Fruit fly (Drosophila melanogaster) whole organism, embryonic: Measurements from ENCODE around the gene CG32095.
A peak's percentile ranks its signal among the peaks of the same experiment; 100 is the strongest.

Experiments used
- Abd-B ChIP-seq: fragments of 200-800 bp; sonication (Bioruptor generic); optimal IDR thresholded peaks from 2 replicates; lab custom pipeline; 2018; ENCODE audit warnings: missing biosample characterization, mild to moderate bottlenecking, missing genetic modification characterization, moderate library complexity
- Antp ChIP-seq: fragments of 200-800 bp; sonication (Bioruptor generic); optimal IDR thresholded peaks from 3 replicates; lab custom pipeline; 2016; ENCODE audit warnings: missing biosample characterization, missing genetic modification characterization
- CG10267 ChIP-seq: fragments of 200-800 bp; sonication (Bioruptor generic); optimal IDR thresholded peaks from 2 replicates; lab custom pipeline; 2018; ENCODE audit warnings: missing biosample characterization, mild to moderate bottlenecking, missing genetic modification characterization, moderate library complexity
- CG12391 ChIP-seq: fragments of 200-800 bp; sonication (Bioruptor generic); optimal IDR thresholded peaks from 3 replicates; lab custom pipeline; 2018; ENCODE audit warnings: missing biosample characterization, mild to moderate bottlenecking, missing genetic modification characterization, moderate library complexity
- CG13287 ChIP-seq: fragments of 200-800 bp; sonication (Bioruptor generic); IDR thresholded peaks from 2 replicates; pipeline ENCODE4 v1.3.6; 2022; ENCODE audit warnings: missing biosample characterization, missing genetic modification characterization; ENCODE audit not compliant: partially characterized antibody
- CG13624 ChIP-seq: fragments of 200-800 bp; sonication (Bioruptor generic); optimal IDR thresholded peaks from 2 replicates; lab custom pipeline; 2016; ENCODE audit warnings: missing biosample characterization, missing genetic modification characterization
- CG13894 ChIP-seq: fragments of 200-800 bp; sonication (Bioruptor generic); optimal IDR thresholded peaks from 3 replicates; lab custom pipeline; 2018; ENCODE audit warnings: missing biosample characterization, mild to moderate bottlenecking, missing genetic modification characterization, moderate library complexity
- CG14860 ChIP-seq: fragments of 200-800 bp; sonication (Bioruptor generic); IDR thresholded peaks from 3 replicates; pipeline ENCODE4 v1.3.6; 2022; ENCODE audit warnings: missing biosample characterization, missing genetic modification characterization; ENCODE audit not compliant: partially characterized antibody
- CG1602 ChIP-seq: fragments of 200-800 bp; sonication (Bioruptor generic); optimal IDR thresholded peaks from 3 replicates; lab custom pipeline; 2016; ENCODE audit warnings: missing biosample characterization, missing genetic modification characterization
- CG1603 ChIP-seq: fragments of 200-800 bp; sonication (Bioruptor generic); optimal IDR thresholded peaks from 2 replicates; lab custom pipeline; 2019; ENCODE audit warnings: missing biosample characterization, mild to moderate bottlenecking, missing genetic modification characterization, moderate library complexity
- CG17385 ChIP-seq: fragments of 200-800 bp; sonication (Bioruptor generic); optimal IDR thresholded peaks from 3 replicates; lab custom pipeline; 2018; ENCODE audit warnings: missing biosample characterization, mild to moderate bottlenecking, missing genetic modification characterization
- CG18476 ChIP-seq: fragments of 200-800 bp; sonication (Bioruptor generic); optimal IDR thresholded peaks from 2 replicates; lab custom pipeline; 2016; ENCODE audit warnings: missing biosample characterization, mild to moderate bottlenecking, missing genetic modification characterization
- CG2712 ChIP-seq: fragments of 200-800 bp; optimal IDR thresholded peaks from 3 replicates; lab custom pipeline; 2019; ENCODE audit warnings: missing biosample characterization, mild to moderate bottlenecking, missing genetic modification characterization, moderate library complexity
- CG30020 ChIP-seq: fragments of 200-800 bp; optimal IDR thresholded peaks from 2 replicates; lab custom pipeline; 2019; ENCODE audit warnings: missing biosample characterization, mild to moderate bottlenecking, missing genetic modification characterization, moderate library complexity
- CG30403 ChIP-seq: fragments of 200-800 bp; sonication (Bioruptor generic); optimal IDR thresholded peaks from 3 replicates; lab custom pipeline; 2016; ENCODE audit warnings: missing biosample characterization, missing genetic modification characterization
- CG34376 ChIP-seq: fragments of 200-800 bp; sonication (Bioruptor generic); optimal IDR thresholded peaks from 2 replicates; lab custom pipeline; 2018; ENCODE audit warnings: missing biosample characterization, mild to moderate bottlenecking, missing genetic modification characterization
- CG3847 ChIP-seq: fragments of 200-800 bp; sonication (Bioruptor generic); IDR thresholded peaks from 2 replicates; pipeline ENCODE4 v1.3.6; 2022; ENCODE audit warnings: missing biosample characterization, missing genetic modification characterization
- CG42726 ChIP-seq: fragments of 200-800 bp; sonication (Bioruptor generic); IDR thresholded peaks from 2 replicates; pipeline ENCODE4 v1.3.6; 2022; ENCODE audit warnings: missing biosample characterization, missing genetic modification characterization; ENCODE audit not compliant: partially characterized antibody
- CG6654 ChIP-seq: fragments of 200-800 bp; sonication (Bioruptor generic); optimal IDR thresholded peaks from 2 replicates; lab custom pipeline; 2017; ENCODE audit warnings: missing biosample characterization, mild to moderate bottlenecking, missing genetic modification characterization
- CG8924 ChIP-seq: fragments of 200-800 bp; optimal IDR thresholded peaks from 3 replicates; lab custom pipeline; 2019; ENCODE audit warnings: missing biosample characterization, mild to moderate bottlenecking, missing genetic modification characterization, moderate library complexity
- CG9609 ChIP-seq: fragments of 200-800 bp; sonication (Bioruptor generic); optimal IDR thresholded peaks from 3 replicates; lab custom pipeline; 2016; ENCODE audit warnings: missing biosample characterization, missing genetic modification characterization
- CoRest ChIP-seq: fragments of 200-800 bp; sonication (Bioruptor generic); optimal IDR thresholded peaks from 3 replicates; lab custom pipeline; 2018; ENCODE audit warnings: missing biosample characterization, mild to moderate bottlenecking, missing genetic modification characterization, moderate library complexity
- Dll ChIP-seq: fragments of 200-800 bp; sonication (Bioruptor generic); IDR thresholded peaks from 4 replicates; pipeline ENCODE4 v1.3.6; 2022; ENCODE audit warnings: missing biosample characterization, missing genetic modification characterization; ENCODE audit not compliant: partially characterized antibody
- Doc3 ChIP-seq: fragments of 200-800 bp; sonication (Bioruptor generic); IDR thresholded peaks from 3 replicates; pipeline ENCODE4 v1.3.6; 2022; ENCODE audit warnings: missing biosample characterization, missing genetic modification characterization; ENCODE audit not compliant: partially characterized antibody
- Dref ChIP-seq: fragments of 200-800 bp; sonication (Bioruptor generic); IDR thresholded peaks from 2 replicates; pipeline ENCODE4 v1.3.6; 2022; ENCODE audit warnings: missing biosample characterization, missing genetic modification characterization
- E2f2 ChIP-seq: fragments of 200-800 bp; sonication (Bioruptor generic); IDR thresholded peaks from 2 replicates; pipeline ENCODE4 v1.3.6; 2022; ENCODE audit warnings: missing biosample characterization, missing genetic modification characterization
- HLH4C ChIP-seq: fragments of 200-800 bp; sonication (Bioruptor generic); IDR thresholded peaks from 3 replicates; pipeline ENCODE4 v1.3.6; 2022; ENCODE audit warnings: missing biosample characterization, missing genetic modification characterization; ENCODE audit not compliant: partially characterized antibody
- Hr51 ChIP-seq, 2 experiments: fragments of 200-800 bp; sonication (Bioruptor generic); optimal IDR thresholded peaks; 2 replicates in 1 of 2; 3 replicates in 1 of 2; lab custom pipeline; 2016 to 2018; ENCODE audit warnings: missing biosample characterization in 2 of 2, missing genetic modification characterization in 2 of 2, mild to moderate bottlenecking in 1 of 2, moderate library complexity in 1 of 2
- Opbp ChIP-seq: fragments of 200-800 bp; sonication (Bioruptor generic); IDR thresholded peaks from 3 replicates; pipeline ENCODE4 v1.3.6; 2022; ENCODE audit warnings: missing biosample characterization, missing genetic modification characterization; ENCODE audit not compliant: partially characterized antibody
- Scr ChIP-seq: fragments of 200-800 bp; sonication (Bioruptor generic); IDR thresholded peaks from 2 replicates; pipeline ENCODE4 v1.3.6; 2022; ENCODE audit warnings: missing biosample characterization, missing genetic modification characterization; ENCODE audit not compliant: partially characterized antibody
- TFAM ChIP-seq: fragments of 200-800 bp; sonication (Bioruptor generic); optimal IDR thresholded peaks from 2 replicates; lab custom pipeline; 2017; ENCODE audit warnings: missing biosample characterization, missing genetic modification characterization, inconsistent platforms
- Xbp1 ChIP-seq: fragments of 200-800 bp; sonication (Bioruptor generic); optimal IDR thresholded peaks from 3 replicates; lab custom pipeline; 2016; ENCODE audit warnings: missing biosample characterization, mild to moderate bottlenecking, missing genetic modification characterization
- ato ChIP-seq: fragments of 200-800 bp; sonication (Bioruptor generic); IDR thresholded peaks from 2 replicates; pipeline ENCODE4 v1.3.6; 2022; ENCODE audit warnings: missing biosample characterization, missing genetic modification characterization; ENCODE audit not compliant: partially characterized antibody
- bbx ChIP-seq: fragments of 200-800 bp; sonication (Bioruptor generic); IDR thresholded peaks from 2 replicates; pipeline ENCODE4 v1.3.6; 2022; ENCODE audit warnings: missing biosample characterization, missing genetic modification characterization; ENCODE audit not compliant: partially characterized antibody
- cg ChIP-seq: fragments of 200-800 bp; sonication (Bioruptor generic); optimal IDR thresholded peaks from 3 replicates; lab custom pipeline; 2019; ENCODE audit warnings: missing biosample characterization, mild to moderate bottlenecking, missing genetic modification characterization, moderate library complexity
- chm ChIP-seq: fragments of 200-800 bp; sonication (Bioruptor generic); IDR thresholded peaks from 2 replicates; pipeline ENCODE4 v1.3.6; 2022; ENCODE audit warnings: missing biosample characterization, missing genetic modification characterization
- esg ChIP-seq: fragments of 200-800 bp; sonication (Bioruptor generic); conservative IDR thresholded peaks from 2 replicates; pipeline ENCODE4 v1.3.6; 2022; ENCODE audit warnings: missing biosample characterization, missing genetic modification characterization
- gcm ChIP-seq: fragments of 200-800 bp; sonication (Bioruptor generic); optimal IDR thresholded peaks from 2 replicates; lab custom pipeline; 2019; ENCODE audit warnings: missing biosample characterization, mild to moderate bottlenecking, missing genetic modification characterization, moderate library complexity
- gem ChIP-seq: fragments of 200-800 bp; sonication (Bioruptor generic); optimal IDR thresholded peaks from 2 replicates; lab custom pipeline; 2019; ENCODE audit warnings: missing biosample characterization, mild to moderate bottlenecking, missing genetic modification characterization, moderate library complexity
- lilli ChIP-seq: fragments of 200-800 bp; sonication (Bioruptor generic); optimal IDR thresholded peaks from 3 replicates; lab custom pipeline; 2016; ENCODE audit warnings: missing biosample characterization, missing genetic modification characterization
- nmo ChIP-seq: fragments of 200-800 bp; sonication (Bioruptor generic); optimal IDR thresholded peaks from 2 replicates; lab custom pipeline; 2018; ENCODE audit warnings: missing biosample characterization, mild to moderate bottlenecking, missing genetic modification characterization, moderate library complexity
- odd ChIP-seq: fragments of 200-800 bp; sonication (Bioruptor generic); optimal IDR thresholded peaks from 2 replicates; lab custom pipeline; 2017; ENCODE audit warnings: missing biosample characterization, mild to moderate bottlenecking, missing genetic modification characterization
- sens-2 ChIP-seq: fragments of 200-800 bp; sonication (Bioruptor generic); IDR thresholded peaks from 2 replicates; pipeline ENCODE4 v1.3.6; 2022; ENCODE audit warnings: missing biosample characterization, missing genetic modification characterization
- shn ChIP-seq: fragments of 200-800 bp; sonication (Bioruptor generic); optimal IDR thresholded peaks from 3 replicates; lab custom pipeline; 2016; ENCODE audit warnings: missing biosample characterization, missing genetic modification characterization
- so ChIP-seq: fragments of 200-800 bp; sonication (Bioruptor generic); IDR thresholded peaks from 3 replicates; pipeline ENCODE4 v1.3.6; 2022; ENCODE audit warnings: missing biosample characterization, missing genetic modification characterization
- tup ChIP-seq: fragments of 200-800 bp; sonication (Bioruptor generic); optimal IDR thresholded peaks from 2 replicates; lab custom pipeline; 2016; ENCODE audit warnings: missing biosample characterization, mild to moderate bottlenecking, missing genetic modification characterization, moderate library complexity
- usp ChIP-seq: fragments of >200 bp; optimal IDR thresholded peaks from 2 replicates; lab custom pipeline; 2017; ENCODE audit warnings: missing biosample characterization, missing genetic modification characterization

The CG32095 gene

DNA sequence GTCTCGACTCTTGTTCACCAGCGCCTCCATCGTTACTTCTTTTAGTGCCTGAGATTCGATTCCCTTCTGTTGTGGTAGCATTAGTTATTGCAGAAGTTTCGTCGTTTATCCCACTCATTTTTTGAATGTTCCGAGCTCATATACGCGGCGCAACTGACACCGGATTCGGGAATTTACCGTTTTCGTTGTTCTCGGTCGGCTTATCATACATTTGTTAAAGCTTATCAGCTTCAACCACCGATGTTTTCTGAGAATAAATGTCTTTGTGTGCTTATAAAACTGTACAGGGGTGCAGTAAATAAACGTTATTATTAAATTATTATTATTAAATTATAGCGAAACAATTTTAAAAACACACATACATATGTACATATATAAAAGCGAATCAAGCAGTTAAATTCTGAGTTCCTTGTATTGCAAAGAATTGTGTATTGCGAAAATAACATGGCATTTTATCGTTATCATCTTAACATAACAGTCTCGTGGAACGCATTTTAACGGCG lies 11.1 kb upstream of the CG32095 start, which contains the start of gene CG43064 (continued):
- TF ChIP-seq sens-2 (GFP tag; lab: Robert Waterston, UW) (no peak), lilli (GFP tag; lab: Kevin White, UChicago) (no peak), usp (GFP tag; lab: Kevin White, UChicago) (no peak), CG18476 (GFP tag; lab: Kevin White, UChicago) (no peak), CG6654 (peak; percentile 87), odd (GFP tag; lab: Kevin White, UChicago) (no peak), esg (GFP tag; lab: Robert Waterston, UW) (no peak), gem (tag; lab: Kevin White, UChicago) (peak; percentile 22)

DNA sequence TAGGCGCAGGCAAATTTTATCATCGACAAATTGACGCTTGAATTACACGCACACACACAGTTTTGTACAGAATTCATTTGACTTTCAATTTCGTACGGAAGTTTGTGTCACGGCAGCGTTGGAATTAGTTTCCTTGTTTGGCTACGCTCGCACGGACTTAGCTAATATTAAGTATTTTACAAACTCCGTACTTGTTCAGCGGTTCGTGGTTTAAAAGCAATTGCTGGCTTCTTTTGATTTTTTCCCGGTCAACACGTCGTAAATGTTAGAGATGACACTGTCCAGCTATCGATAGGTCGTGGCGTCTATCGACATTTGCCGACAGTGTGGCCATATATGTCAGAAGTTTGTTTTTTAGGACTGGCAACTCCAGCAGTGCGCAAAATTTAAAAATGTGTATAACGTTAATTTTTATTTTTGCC lies 7.8 kb upstream of the CG32095 start, which contains the start of gene CycA:
Gene CycA (minus strand): TSS at position 283 of the 422 bp plus-strand sequence.
- peak in 1 of 2 experiments; percentile 41 for TF ChIP-seq Hr51 (GFP tag; optimal IDR thresholded peaks at IDR 0.05; lab: Kevin White, UChicago)
- TF ChIP-seq Opbp (GFP tag; lab: Robert Waterston, UW): peak; percentile 94
- peak; percentile 91 for TF ChIP-seq CG42726
- TF ChIP-seq so (GFP tag; lab: Robert Waterston, UW): no peak
- TF ChIP-seq CG12391 (tag; lab: Kevin White, UChicago): peak; percentile 25
- peak; percentile 95 for TF ChIP-seq Dref (GFP tag; lab: Robert Waterston, UW)
- peak; percentile 15 for TF ChIP-seq Xbp1 (GFP tag; lab: Kevin White, UChicago)
- TF ChIP-seq CG3847 (GFP tag; lab: Robert Waterston, UW): peak; percentile 72
- peak; percentile 85 for TF ChIP-seq ato
- TF ChIP-seq CG13287 (GFP tag; lab: Robert Waterston, UW): peak; percentile 90
- TF ChIP-seq cg (GFP tag; lab: Kevin White, UChicago): peak; percentile 93
- TF ChIP-seq TFAM (GFP tag; lab: Kevin White, UChicago): no peak
- peak; percentile 63 for TF ChIP-seq HLH4C (GFP tag; lab: Robert Waterston, UW)
- TF ChIP-seq chm (GFP tag; lab: Robert Waterston, UW): peak; percentile 37; the same call in 1 of the 2 replicates
- peak; percentile 41 for TF ChIP-seq CG2712 (tag; lab: Kevin White, UChicago)
- peak; percentile 86 for TF ChIP-seq Dll (GFP tag; lab: Robert Waterston, UW)
- peak; percentile 62 for TF ChIP-seq CG10267 (tag; lab: Kevin White, UChicago)
- peak; percentile 43 for TF ChIP-seq CG34376
- TF ChIP-seq Scr (GFP tag; lab: Robert Waterston, UW): peak; percentile 84
- peak; percentile 19 for TF ChIP-seq Antp (GFP tag; lab: Kevin White, UChicago)
- peak; percentile 65 for TF ChIP-seq CoRest (tag; lab: Kevin White, UChicago)
- TF ChIP-seq CG1603 (tag; lab: Kevin White, UChicago): peak; percentile 59
- peak; percentile 66 for TF ChIP-seq CG8924
- TF ChIP-seq bbx (GFP tag; lab: Robert Waterston, UW): peak; percentile 89
- TF ChIP-seq nmo: peak; percentile 50
- TF ChIP-seq CG9609: no peak
- TF ChIP-seq shn (GFP tag; lab: Kevin White, UChicago): peak; percentile 5
- no peak for TF ChIP-seq tup
- TF ChIP-seq CG30403 (GFP tag; lab: Kevin White, UChicago): peak; percentile 12
- TF ChIP-seq CG1602 (GFP tag; lab: Kevin White, UChicago): no peak
- TF ChIP-seq CG13894: no peak
- no peak for TF ChIP-seq CG17385 (GFP tag; lab: Kevin White, UChicago)
- peak; percentile 68 for TF ChIP-seq CG14860
- peak; percentile 41 for TF ChIP-seq Abd-B
- peak; percentile 7 for TF ChIP-seq CG30020 (tag; lab: Kevin White, UChicago)
- TF ChIP-seq CG13624 (GFP tag; lab: Kevin White, UChicago): peak; percentile 31
- peak; percentile 28 for TF ChIP-seq gcm (GFP tag; lab: Kevin White, UChicago)
- TF ChIP-seq Doc3: peak; percentile 67
- peak; percentile 100 for TF ChIP-seq E2f2
